Fruit fly (Drosophila melanogaster) whole organism, embryonic: ENCODE results near the gene CG14644.

Experiments
- CG10654 ChIP-seq: fragments of 200-800 bp; sonication (Bioruptor generic); optimal IDR thresholded peaks from 2 replicates; lab custom pipeline; 2016; ENCODE audit warnings: missing biosample characterization, missing genetic modification characterization
- CG11456 ChIP-seq: fragments of 200-800 bp; sonication (Bioruptor generic); IDR thresholded peaks from 3 replicates; pipeline ENCODE4 v1.3.6; 2022; ENCODE audit warnings: missing biosample characterization, missing genetic modification characterization
- CG12104 ChIP-seq: fragments of 200-800 bp; sonication (Bioruptor generic); optimal IDR thresholded peaks from 3 replicates; lab custom pipeline; 2016; ENCODE audit warnings: missing biosample characterization, missing genetic modification characterization
- CG13894 ChIP-seq: fragments of 200-800 bp; sonication (Bioruptor generic); optimal IDR thresholded peaks from 3 replicates; lab custom pipeline; 2018; ENCODE audit warnings: missing biosample characterization, mild to moderate bottlenecking, missing genetic modification characterization, moderate library complexity
- CG14014 ChIP-seq: fragments of 200-800 bp; sonication (Bioruptor generic); IDR thresholded peaks from 2 replicates; pipeline ENCODE4 v1.3.6; 2022; ENCODE audit warnings: missing biosample characterization, missing genetic modification characterization
- CG14965 ChIP-seq: fragments of 200-800 bp; sonication (Bioruptor generic); optimal IDR thresholded peaks from 2 replicates; lab custom pipeline; 2016; ENCODE audit warnings: missing biosample characterization, missing genetic modification characterization, borderline replicate concordance
- CG18764 ChIP-seq: fragments of 200-800 bp; sonication (Bioruptor generic); optimal IDR thresholded peaks from 3 replicates; lab custom pipeline; 2016; ENCODE audit warnings: missing biosample characterization, missing genetic modification characterization
- CG2678 ChIP-seq: fragments of 200-800 bp; sonication (Bioruptor generic); optimal IDR thresholded peaks from 3 replicates; lab custom pipeline; 2019; ENCODE audit warnings: missing biosample characterization, mild to moderate bottlenecking, missing genetic modification characterization, moderate library complexity
- CG2875 ChIP-seq: fragments of 200-800 bp; sonication (Bioruptor generic); optimal IDR thresholded peaks from 2 replicates; lab custom pipeline; 2017; ENCODE audit warnings: missing biosample characterization, mild to moderate bottlenecking, missing genetic modification characterization, missing genetic modification reagents
- CG31224 ChIP-seq: fragments of 200-800 bp; sonication (Bioruptor generic); IDR thresholded peaks from 2 replicates; pipeline ENCODE4 v1.3.6; 2022; ENCODE audit warnings: missing biosample characterization, missing genetic modification characterization
- CG32532 ChIP-seq: fragments of 200-800 bp; sonication (Bioruptor generic); IDR thresholded peaks from 2 replicates; pipeline ENCODE4 v1.3.6; 2022; ENCODE audit warnings: missing biosample characterization, missing genetic modification characterization
- CG33213 ChIP-seq: fragments of 200-800 bp; sonication (Bioruptor generic); optimal IDR thresholded peaks from 3 replicates; lab custom pipeline; 2016; ENCODE audit warnings: missing biosample characterization, missing genetic modification characterization
- CG6791 ChIP-seq: fragments of 200-800 bp; sonication (Bioruptor generic); IDR thresholded peaks from 3 replicates; pipeline ENCODE4 v1.3.6; 2022; ENCODE audit warnings: missing biosample characterization, missing genetic modification characterization; ENCODE audit not compliant: partially characterized antibody
- CG7745 ChIP-seq: fragments of 200-800 bp; sonication (Bioruptor generic); optimal IDR thresholded peaks from 2 replicates; lab custom pipeline; 2018; ENCODE audit warnings: missing biosample characterization, mild to moderate bottlenecking, missing genetic modification characterization, moderate library complexity
- CG8944 ChIP-seq: fragments of 200-800 bp; sonication (Bioruptor generic); optimal IDR thresholded peaks from 3 replicates; lab custom pipeline; 2016; ENCODE audit warnings: missing biosample characterization, missing genetic modification characterization
- CG9437 ChIP-seq: fragments of 200-800 bp; sonication (Bioruptor generic); optimal IDR thresholded peaks from 2 replicates; lab custom pipeline; 2018; ENCODE audit warnings: missing biosample characterization, mild to moderate bottlenecking, missing genetic modification characterization
- CG9609 ChIP-seq: fragments of 200-800 bp; sonication (Bioruptor generic); optimal IDR thresholded peaks from 3 replicates; lab custom pipeline; 2016; ENCODE audit warnings: missing biosample characterization, missing genetic modification characterization
- CHES-1-like ChIP-seq: fragments of 200-800 bp; sonication (Bioruptor generic); optimal IDR thresholded peaks from 2 replicates; lab custom pipeline; 2016; ENCODE audit warnings: missing biosample characterization, missing genetic modification characterization
- CTCF ChIP-seq: fragments of 200-800 bp; sonication (Bioruptor generic); optimal IDR thresholded peaks from 2 replicates; lab custom pipeline; 2017; ENCODE audit warnings: missing biosample characterization, mild to moderate bottlenecking, missing genetic modification characterization, moderate library complexity
- Camta ChIP-seq: fragments of 200-800 bp; sonication (Bioruptor generic); optimal IDR thresholded peaks from 2 replicates; lab custom pipeline; 2016; ENCODE audit warnings: missing biosample characterization, missing genetic modification characterization
- Dll ChIP-seq: fragments of 200-800 bp; sonication (Bioruptor generic); IDR thresholded peaks from 4 replicates; pipeline ENCODE4 v1.3.6; 2022; ENCODE audit warnings: missing biosample characterization, missing genetic modification characterization; ENCODE audit not compliant: partially characterized antibody
- Dp ChIP-seq: fragments of 200-800 bp; sonication (Bioruptor generic); optimal IDR thresholded peaks from 2 replicates; lab custom pipeline; 2018; ENCODE audit warnings: missing biosample characterization, mild to moderate bottlenecking, missing genetic modification characterization, moderate library complexity
- Ets65A ChIP-seq: fragments of 200-800 bp; sonication (Bioruptor generic); peaks from one replicate; lab custom pipeline; 2016; ENCODE audit warnings: missing biosample characterization, missing genetic modification characterization
- Hr39 ChIP-seq: fragments of >200 bp; optimal IDR thresholded peaks from 2 replicates; lab custom pipeline; 2017
- Jarid2 ChIP-seq: fragments of 200-800 bp; sonication (Bioruptor generic); optimal IDR thresholded peaks from 3 replicates; lab custom pipeline; 2017; ENCODE audit warnings: mild to moderate bottlenecking, missing biosample characterization, missing genetic modification reagents, missing genetic modification characterization
- Lpt ChIP-seq: fragments of >200 bp; optimal IDR thresholded peaks from 2 replicates; lab custom pipeline; 2018; ENCODE audit warnings: missing biosample characterization, missing genetic modification characterization
- MBD-R2 ChIP-seq: fragments of 200-800 bp; sonication (Bioruptor generic); IDR thresholded peaks from 2 replicates; pipeline ENCODE4 v1.3.6; 2022; ENCODE audit warnings: missing biosample characterization, missing genetic modification characterization
- MTF-1 ChIP-seq: fragments of 200-800 bp; sonication (Bioruptor generic); optimal IDR thresholded peaks from 2 replicates; lab custom pipeline; 2018; ENCODE audit warnings: missing biosample characterization, mild to moderate bottlenecking, missing genetic modification characterization, borderline replicate concordance
- Med ChIP-seq: fragments of 200-800 bp; sonication (Bioruptor generic); peaks from one replicate; lab custom pipeline; 2016; ENCODE audit warnings: missing biosample characterization, missing genetic modification characterization, mild to moderate bottlenecking, inconsistent platforms, moderate library complexity
- NK7.1 ChIP-seq: fragments of 200-800 bp; sonication (Bioruptor generic); optimal IDR thresholded peaks from 3 replicates; lab custom pipeline; 2016; ENCODE audit warnings: missing biosample characterization, missing genetic modification characterization
- Oli ChIP-seq: fragments of 200-800 bp; sonication (Bioruptor generic); optimal IDR thresholded peaks from 2 replicates; lab custom pipeline; 2018; ENCODE audit warnings: missing biosample characterization, mild to moderate bottlenecking, missing genetic modification characterization, moderate library complexity
- Ptx1 ChIP-seq: fragments of 200-800 bp; sonication (Bioruptor generic); IDR thresholded peaks from 2 replicates; pipeline ENCODE4 v1.3.6; 2022; ENCODE audit warnings: missing biosample characterization, missing genetic modification characterization
- Taf1 ChIP-seq: fragments of 200-800 bp; sonication (Bioruptor generic); IDR thresholded peaks from 2 replicates; pipeline ENCODE4 v1.3.6; 2022; ENCODE audit warnings: missing biosample characterization, missing genetic modification characterization
- Tbp ChIP-seq: fragments of >200 bp; optimal IDR thresholded peaks from 2 replicates; lab custom pipeline; 2018; ENCODE audit warnings: missing biosample characterization, missing genetic modification characterization
- Trl ChIP-seq, 3 experiments: fragments of >200 bp in 2 of 3; fragments of 200-800 bp in 1 of 3; sonication (Bioruptor generic) in 1 of 3; optimal IDR thresholded peaks; 2 replicates in 1 of 3; 3 replicates in 2 of 3; lab custom pipeline; 2016 to 2017; ENCODE audit warnings: missing biosample characterization in 1 of 3, missing genetic modification characterization in 1 of 3
- abd-A ChIP-seq: fragments of 200-800 bp; sonication (Bioruptor generic); optimal IDR thresholded peaks from 3 replicates; lab custom pipeline; 2019; ENCODE audit warnings: missing biosample characterization, mild to moderate bottlenecking, missing genetic modification characterization, moderate library complexity
- cg ChIP-seq: fragments of 200-800 bp; sonication (Bioruptor generic); optimal IDR thresholded peaks from 3 replicates; lab custom pipeline; 2019; ENCODE audit warnings: missing biosample characterization, mild to moderate bottlenecking, missing genetic modification characterization, moderate library complexity
- dmrt11E ChIP-seq: fragments of 200-800 bp; sonication (Bioruptor generic); optimal IDR thresholded peaks from 3 replicates; lab custom pipeline; 2018; ENCODE audit warnings: missing biosample characterization, mild to moderate bottlenecking, missing genetic modification characterization, moderate library complexity
- emc ChIP-seq: fragments of 200-800 bp; sonication (Bioruptor generic); optimal IDR thresholded peaks from 2 replicates; lab custom pipeline; 2016; ENCODE audit warnings: missing biosample characterization, missing genetic modification characterization
- esg ChIP-seq: fragments of 200-800 bp; sonication (Bioruptor generic); conservative IDR thresholded peaks from 2 replicates; pipeline ENCODE4 v1.3.6; 2022; ENCODE audit warnings: missing biosample characterization, missing genetic modification characterization
- eyg ChIP-seq: fragments of 200-800 bp; sonication (Bioruptor generic); optimal IDR thresholded peaks from 3 replicates; lab custom pipeline; 2016; ENCODE audit warnings: missing biosample characterization, missing genetic modification characterization
- hb ChIP-seq: fragments of 200-800 bp; sonication (Bioruptor generic); IDR thresholded peaks from 3 replicates; pipeline ENCODE4 v1.3.6; 2022; ENCODE audit warnings: missing biosample characterization, missing genetic modification characterization; ENCODE audit not compliant: partially characterized antibody
- hkb ChIP-seq, 2 experiments: fragments of 200-800 bp in 1 of 2; fragments of >200 bp in 1 of 2; sonication (Bioruptor generic) in 1 of 2; IDR thresholded peaks in 1 of 2; optimal IDR thresholded peaks in 1 of 2; 2 replicates each; pipeline versions ENCODE4 v1.3.6 to Lab custom; 2017 to 2022; ENCODE audit warnings: missing biosample characterization in 1 of 2, missing genetic modification characterization in 1 of 2
- kay ChIP-seq: fragments of 200-800 bp; sonication (Bioruptor generic); optimal IDR thresholded peaks from 2 replicates; lab custom pipeline; 2016; ENCODE audit warnings: missing biosample characterization, missing genetic modification characterization
- knrl ChIP-seq: fragments of 200-800 bp; sonication (Bioruptor generic); IDR thresholded peaks from 3 replicates; pipeline ENCODE4 v1.3.6; 2022; ENCODE audit warnings: missing biosample characterization, missing genetic modification characterization; ENCODE audit not compliant: partially characterized antibody
- luna ChIP-seq: fragments of 200-800 bp; sonication (Bioruptor generic); optimal IDR thresholded peaks from 2 replicates; lab custom pipeline; 2016; ENCODE audit warnings: missing biosample characterization, missing genetic modification characterization
- sd ChIP-seq: fragments of 200-800 bp; sonication (Bioruptor generic); optimal IDR thresholded peaks from 3 replicates; lab custom pipeline; 2018; ENCODE audit warnings: missing biosample characterization, mild to moderate bottlenecking, missing genetic modification characterization, moderate library complexity
- sim ChIP-seq: fragments of 200-800 bp; sonication (Bioruptor generic); IDR thresholded peaks from 2 replicates; pipeline ENCODE4 v1.3.6; 2022; ENCODE audit warnings: missing biosample characterization, missing genetic modification characterization
- sima ChIP-seq: fragments of 200-800 bp; sonication (Bioruptor generic); optimal IDR thresholded peaks from 2 replicates; lab custom pipeline; 2016; ENCODE audit warnings: missing biosample characterization, missing genetic modification characterization
- vfl ChIP-seq: fragments of 200-800 bp; sonication (Bioruptor generic); optimal IDR thresholded peaks from 2 replicates; lab custom pipeline; 2016; ENCODE audit warnings: missing biosample characterization, missing genetic modification characterization
- wor ChIP-seq: fragments of 200-800 bp; sonication (Bioruptor generic); IDR thresholded peaks from 2 replicates; pipeline ENCODE4 v1.3.6; 2022; ENCODE audit warnings: missing biosample characterization, missing genetic modification characterization

CG14644 gene

DNA sequence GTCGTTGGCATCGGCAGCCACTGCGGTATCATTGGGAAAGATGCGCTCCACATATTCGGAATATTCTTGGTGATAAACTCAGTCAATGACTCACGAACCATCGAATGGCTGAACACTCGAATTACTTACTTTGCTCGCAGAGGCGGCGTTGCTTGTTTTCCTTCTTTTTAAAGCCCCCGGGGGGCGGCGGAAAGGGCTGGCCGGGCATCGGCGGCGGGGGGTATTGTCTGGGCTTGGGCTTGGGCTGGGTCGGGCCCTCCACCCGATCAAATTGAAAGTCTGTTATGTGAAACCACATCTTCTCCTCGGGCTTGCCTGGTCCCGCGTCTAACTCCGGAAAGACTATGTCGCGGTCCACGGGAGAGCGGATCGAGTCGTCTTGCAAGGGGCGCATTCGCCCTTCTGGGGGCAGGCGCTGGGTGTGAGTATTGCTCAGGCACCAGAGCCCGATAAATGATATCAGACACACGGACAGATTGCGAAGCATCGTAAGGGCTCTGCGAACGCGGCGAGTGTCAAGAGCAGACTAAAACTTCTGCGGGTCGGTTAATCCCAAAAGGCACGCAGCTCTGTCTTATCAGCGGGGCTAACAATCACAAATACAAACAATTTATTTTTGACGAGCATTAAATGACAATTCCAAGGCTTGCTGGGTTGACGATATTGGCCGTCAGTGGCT is 10.5 kb downstream of the CG14644 start, which contains the start of gene CG14642 (continued):
- no peak for TF ChIP-seq CG9437 (GFP tag; lab: Kevin White, UChicago)
- TF ChIP-seq CHES-1-like (GFP tag; lab: Kevin White, UChicago), result no peak
- no peak for TF ChIP-seq CG7745
- no peak for TF ChIP-seq CTCF (GFP tag; lab: Kevin White, UChicago)
- no peak for TF ChIP-seq Oli (tag; lab: Kevin White, UChicago)
- no peak for TF ChIP-seq abd-A (tag; lab: Kevin White, UChicago)
- no peak for TF ChIP-seq hkb (optimal IDR thresholded peaks at IDR 0.05; lab: Kevin White, UChicago)
- TF ChIP-seq hkb (GFP tag; IDR thresholded peaks at IDR 0.05; lab: Robert Waterston, UW), result no peak
- no peak for TF ChIP-seq cg (GFP tag; lab: Kevin White, UChicago)
- TF ChIP-seq emc, result no peak
- peak; percentile 14 for TF ChIP-seq Med (GFP tag; lab: Kevin White, UChicago)
- no peak for TF ChIP-seq CG14965 (GFP tag; lab: Kevin White, UChicago)
- TF ChIP-seq sd (tag; lab: Kevin White, UChicago), result no peak
- TF ChIP-seq CG32532, result 0 out of 2 replicates have a peak, but pooled peaks have one; percentile 13
- no peak for TF ChIP-seq Camta (GFP tag; lab: Kevin White, UChicago)
- no peak for TF ChIP-seq wor (GFP tag; lab: Robert Waterston, UW)
- TF ChIP-seq dmrt11E, result no peak
- no peak for TF ChIP-seq CG13894 (tag; lab: Kevin White, UChicago)
- 0 out of 3 replicates have a peak, but pooled peaks have one; percentile 19 for TF ChIP-seq CG6791 (GFP tag; lab: Robert Waterston, UW)
- no peak for TF ChIP-seq CG2875 (GFP tag; lab: Kevin White, UChicago)
- no peak for TF ChIP-seq CG12104 (GFP tag; lab: Kevin White, UChicago)
- TF ChIP-seq Hr39 (lab: Kevin White, UChicago), result peak; percentile 58
- no peak for TF ChIP-seq Tbp (GFP tag; lab: Kevin White, UChicago)
- TF ChIP-seq Jarid2, result peak; percentile 5
- TF ChIP-seq CG14014, result no peak
- TF ChIP-seq NK7.1 (GFP tag; lab: Kevin White, UChicago), result no peak
- TF ChIP-seq Trl (optimal IDR thresholded peaks at IDR 0.05; lab: Kevin White, UChicago), result no peak
- TF ChIP-seq Trl (GFP tag; optimal IDR thresholded peaks at IDR 0.05; lab: Kevin White, UChicago), result no peak
- TF ChIP-seq Dp (GFP tag; lab: Kevin White, UChicago), result no peak
- 0 out of 2 replicates have a peak, but pooled peaks have one; percentile 22 for TF ChIP-seq CG31224 (GFP tag; lab: Robert Waterston, UW)
- TF ChIP-seq CG9609 (GFP tag; lab: Kevin White, UChicago), result no peak
- 0 out of 3 replicates have a peak, but pooled peaks have one; percentile 45 for TF ChIP-seq CG11456 (GFP tag; lab: Robert Waterston, UW)
- TF ChIP-seq Ptx1, result no peak
- TF ChIP-seq sima (GFP tag; lab: Kevin White, UChicago), result no peak
- no peak for TF ChIP-seq Taf1 (GFP tag; lab: Robert Waterston, UW)
- no peak for TF ChIP-seq kay (GFP tag; lab: Kevin White, UChicago)
- no peak for TF ChIP-seq CG18764 (GFP tag; lab: Kevin White, UChicago)
- no peak for TF ChIP-seq CG8944 (GFP tag; lab: Kevin White, UChicago)
- no peak for TF ChIP-seq CG2678 (tag; lab: Kevin White, UChicago)

DNA sequence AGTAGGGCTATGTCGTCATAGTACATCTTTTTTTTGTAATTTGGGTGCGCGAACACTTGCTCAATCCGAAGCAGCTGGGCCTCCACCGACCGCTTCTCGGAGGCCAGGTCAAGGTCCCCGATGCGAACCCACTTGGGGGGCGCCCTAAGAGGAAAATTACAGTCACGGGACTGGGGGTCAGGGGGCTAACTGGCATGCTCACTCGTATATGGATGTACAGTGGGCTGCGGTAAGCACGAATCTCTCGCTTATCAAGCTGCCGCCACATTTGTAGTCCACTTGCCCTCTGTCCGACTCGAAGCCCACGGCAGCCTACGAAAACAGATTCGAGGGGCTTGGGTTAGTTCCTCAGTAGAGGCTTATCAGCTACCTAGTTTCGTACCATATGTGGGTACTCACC is 11.1 kb downstream of the CG14644 start:
- TF ChIP-seq vfl (GFP tag; lab: Kevin White, UChicago) (no peak), CG10654 (GFP tag; lab: Kevin White, UChicago) (no peak), MTF-1 (no peak), Lpt (no peak), luna (no peak), eyg (GFP tag; lab: Kevin White, UChicago) (no peak), sim (no peak), esg (no peak), MBD-R2 (no peak), CG33213 (GFP tag; lab: Kevin White, UChicago) (no peak), hb (GFP tag; lab: Robert Waterston, UW) (no peak), knrl (GFP tag; lab: Robert Waterston, UW) (no peak), Ptx1 (no peak), Ets65A (GFP tag; lab: Kevin White, UChicago) (peak; percentile 20), Dll (no peak), Med (GFP tag; lab: Kevin White, UChicago) (peak; percentile 55), CG14014 (0 out of 2 replicates have a peak, but pooled peaks have one; percentile 18)
